Worm (Caenorhabditis elegans) whole organism, mixed stage, embryonic: ENCODE measurements around the gene copb-1.

Source experiments
- M03D4.4 ChIP-seq: sonication (generic microtip); optimal IDR thresholded peaks from 2 replicates; lab custom pipeline; 2017; ENCODE audit warnings: mild to moderate bottlenecking, missing genetic modification characterization, missing compliant biosample characterization
- bed-3 ChIP-seq: fragments of 200-800 bp; sonication (Bioruptor generic); optimal IDR thresholded peaks from 3 replicates; lab custom pipeline; 2018; ENCODE audit warnings: mild to moderate bottlenecking, missing genetic modification characterization, moderate library complexity, missing compliant biosample characterization
- blmp-1 ChIP-seq: fragments of 150-350 bp; optimal IDR thresholded peaks from 2 replicates; lab custom pipeline; 2014; ENCODE audit warnings: missing biosample characterization, missing genetic modification characterization
- ceh-39 ChIP-seq: fragments of 150-350 bp; optimal IDR thresholded peaks from 2 replicates; lab custom pipeline; 2014; ENCODE audit warnings: missing biosample characterization, missing genetic modification characterization
- ceh-43 ChIP-seq: fragments of 200-800 bp; sonication (Bioruptor generic); optimal IDR thresholded peaks from 2 replicates; lab custom pipeline; 2018; ENCODE audit warnings: mild to moderate bottlenecking, missing genetic modification characterization, moderate library complexity, missing compliant biosample characterization
- ceh-83 ChIP-seq: fragments of 200-800 bp; sonication (Bioruptor generic); optimal IDR thresholded peaks from 2 replicates; lab custom pipeline; 2018; ENCODE audit warnings: mild to moderate bottlenecking, missing genetic modification characterization, missing compliant biosample characterization
- ces-1 ChIP-seq: fragments of 150-350 bp; optimal IDR thresholded peaks from 2 replicates; lab custom pipeline; 2014; ENCODE audit warnings: missing biosample characterization, missing genetic modification reagents, missing genetic modification characterization
- cnd-1 ChIP-seq: fragments of 200-800 bp; sonication (Bioruptor generic); optimal IDR thresholded peaks from 2 replicates; lab custom pipeline; 2018; ENCODE audit warnings: mild to moderate bottlenecking, missing genetic modification characterization, missing compliant biosample characterization
- drap-1 ChIP-seq: fragments of 200-800 bp; sonication (Bioruptor generic); optimal IDR thresholded peaks from 3 replicates; lab custom pipeline; 2018; ENCODE audit warnings: mild to moderate bottlenecking, missing genetic modification characterization, missing compliant biosample characterization
- elt-1 ChIP-seq: sonication (generic microtip); optimal IDR thresholded peaks from 2 replicates; lab custom pipeline; 2017; ENCODE audit warnings: missing genetic modification characterization, mild to moderate bottlenecking, missing compliant biosample characterization, antibody characterized with exemption, moderate library complexity, borderline replicate concordance; ENCODE audit not compliant: insufficient read depth
- elt-3 ChIP-seq: fragments of 150-350 bp; optimal IDR thresholded peaks from 2 replicates; lab custom pipeline; 2014; ENCODE audit warnings: missing biosample characterization, missing genetic modification characterization
- flh-1 ChIP-seq: fragments of 200-800 bp; sonication (Bioruptor generic); optimal IDR thresholded peaks from 2 replicates; lab custom pipeline; 2018; ENCODE audit warnings: mild to moderate bottlenecking, missing genetic modification characterization, moderate library complexity, missing compliant biosample characterization
- ham-2 ChIP-seq: fragments of 200-800 bp; sonication (Bioruptor generic); optimal IDR thresholded peaks from 2 replicates; lab custom pipeline; 2018; ENCODE audit warnings: mild to moderate bottlenecking, missing genetic modification characterization, missing compliant biosample characterization
- hlh-1 ChIP-seq: fragments of 150-350 bp; optimal IDR thresholded peaks from 2 replicates; lab custom pipeline; 2014; ENCODE audit warnings: missing biosample characterization, missing genetic modification reagents, missing genetic modification characterization
- lin-32 ChIP-seq: fragments of 200-800 bp; sonication (Bioruptor generic); optimal IDR thresholded peaks from 2 replicates; lab custom pipeline; 2018; ENCODE audit warnings: mild to moderate bottlenecking, missing genetic modification characterization, missing compliant biosample characterization
- lsy-2 ChIP-seq: fragments of 150-350 bp; optimal IDR thresholded peaks from 2 replicates; lab custom pipeline; 2014; ENCODE audit warnings: missing biosample characterization, missing genetic modification characterization
- mab-5 ChIP-seq: fragments of 150-350 bp; optimal IDR thresholded peaks from 2 replicates; lab custom pipeline; 2014; ENCODE audit warnings: missing biosample characterization, missing genetic modification characterization
- nhr-12 ChIP-seq: fragments of 150-350 bp; optimal IDR thresholded peaks from 2 replicates; lab custom pipeline; 2014; ENCODE audit warnings: missing biosample characterization, missing genetic modification characterization
- nhr-2 ChIP-seq: fragments of 150-350 bp; optimal IDR thresholded peaks from 2 replicates; lab custom pipeline; 2014; ENCODE audit warnings: missing biosample characterization, missing genetic modification characterization
- nhr-28 ChIP-seq: fragments of 150-350 bp; optimal IDR thresholded peaks from 2 replicates; lab custom pipeline; 2014; ENCODE audit warnings: missing biosample characterization, missing genetic modification characterization
- pha-4 ChIP-seq: fragments of 150-350 bp; optimal IDR thresholded peaks from 2 replicates; lab custom pipeline; 2018; ENCODE audit warnings: missing biosample characterization, missing genetic modification reagents, missing genetic modification characterization
- sem-2 ChIP-seq: fragments of 200-800 bp; sonication (Bioruptor generic); optimal IDR thresholded peaks from 2 replicates; lab custom pipeline; 2018; ENCODE audit warnings: mild to moderate bottlenecking, missing genetic modification characterization, missing compliant biosample characterization
- snpc-4 ChIP-seq: fragments of 150-350 bp; optimal IDR thresholded peaks from 2 replicates; lab custom pipeline; 2014; ENCODE audit warnings: missing biosample characterization, missing genetic modification characterization
- sptf-1 ChIP-seq: sonication (generic microtip); optimal IDR thresholded peaks from 2 replicates; lab custom pipeline; 2017; ENCODE audit warnings: mild to moderate bottlenecking, missing genetic modification characterization, moderate library complexity, missing compliant biosample characterization
- tbx-8 ChIP-seq: fragments of 200-800 bp; sonication (Bioruptor generic); optimal IDR thresholded peaks from 2 replicates; lab custom pipeline; 2018; ENCODE audit warnings: mild to moderate bottlenecking, missing genetic modification characterization, moderate library complexity, missing compliant biosample characterization
- unc-120 ChIP-seq: sonication (generic microtip); optimal IDR thresholded peaks from 2 replicates; lab custom pipeline; 2017; ENCODE audit warnings: missing genetic modification characterization, missing compliant biosample characterization; ENCODE audit not compliant: poor library complexity, severe bottlenecking
- unc-39 ChIP-seq: fragments of 150-350 bp; optimal IDR thresholded peaks from 2 replicates; lab custom pipeline; 2014; ENCODE audit warnings: missing biosample characterization, missing genetic modification characterization
- unc-62 ChIP-seq: fragments of 150-350 bp; optimal IDR thresholded peaks from 2 replicates; lab custom pipeline; 2014; ENCODE audit warnings: missing biosample characterization, missing genetic modification reagents, missing genetic modification characterization
- zip-8 ChIP-seq: fragments of 150-350 bp; optimal IDR thresholded peaks from 2 replicates; lab custom pipeline; 2014; ENCODE audit warnings: missing biosample characterization, missing genetic modification characterization
- ztf-11 ChIP-seq: fragments of 150-350 bp; optimal IDR thresholded peaks from 2 replicates; lab custom pipeline; 2014; ENCODE audit warnings: missing biosample characterization, missing genetic modification characterization

copb-1 gene

DNA sequence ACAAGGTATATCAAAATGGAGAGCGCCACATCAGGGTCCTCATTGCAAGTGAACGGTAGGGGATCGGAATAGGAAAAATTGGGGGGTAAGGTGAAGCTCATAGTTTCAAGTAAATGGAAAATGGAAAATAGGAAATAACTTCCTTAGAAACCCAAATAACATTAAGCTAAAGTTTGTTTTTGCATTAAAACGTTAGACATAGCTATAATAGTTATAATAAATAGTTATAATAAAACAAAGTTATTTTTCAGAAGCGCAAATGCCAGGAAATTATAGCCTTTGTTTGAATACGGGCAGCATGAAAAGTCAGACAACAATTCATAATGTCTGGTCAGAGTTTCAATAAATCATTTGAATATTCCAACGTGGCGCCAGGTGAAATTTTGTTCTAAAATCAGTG lies 21.9 kb downstream of the copb-1 start, which contains the start of gene srg-24:
Gene srg-24 (minus strand): TSS at position 101 of the 400 bp plus-strand sequence.
- TF ChIP-seq zip-8 (tag; lab: Kevin White, UChicago) (no peak), ztf-11 (no peak), ceh-83 (GFP tag; lab: Kevin White, UChicago) (no peak), sem-2 (GFP tag; lab: Kevin White, UChicago) (no peak), ceh-43 (GFP tag; lab: Kevin White, UChicago) (no peak), unc-120 (tag; lab: Kevin White, UChicago) (no peak), drap-1 (no peak), pha-4 (tag; lab: Kevin White, UChicago) (no peak), nhr-2 (tag; lab: Kevin White, UChicago) (no peak), cnd-1 (tag; lab: Kevin White, UChicago) (no peak), flh-1 (no peak), M03D4.4 (tag; lab: Kevin White, UChicago) (no peak), blmp-1 (tag; lab: Kevin White, UChicago) (no peak), sptf-1 (tag; lab: Kevin White, UChicago) (no peak), hlh-1 (no peak)

DNA sequence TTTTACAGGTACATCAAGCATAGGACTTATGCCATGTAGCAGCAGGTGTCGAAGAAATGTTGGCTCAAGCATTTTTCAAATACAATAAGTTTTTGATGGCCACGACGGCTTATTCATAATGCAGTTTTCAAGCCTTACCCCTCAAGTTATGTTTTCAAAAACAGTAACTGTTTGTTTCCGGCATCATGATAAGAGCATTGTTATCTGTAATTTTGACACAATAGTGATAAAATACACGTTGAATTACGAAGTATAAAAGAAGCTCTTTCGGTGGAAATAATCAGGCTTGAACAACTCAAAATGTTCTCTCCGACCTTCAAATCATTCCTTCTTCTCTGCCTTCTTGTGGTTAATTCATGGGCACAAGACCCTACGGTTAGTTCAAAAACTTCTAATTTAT lies 23.4 kb downstream of the copb-1 start, which contains the start of gene clec-121:
Gene clec-121 (plus strand): TSS at position 301 of the 400 bp plus-strand sequence.
- no peak for TF ChIP-seq lsy-2
- no peak for TF ChIP-seq ztf-11
- TF ChIP-seq nhr-12 (tag; lab: Kevin White, UChicago), result no peak
- TF ChIP-seq elt-1 (tag; lab: Kevin White, UChicago), result no peak
- TF ChIP-seq ceh-43 (GFP tag; lab: Kevin White, UChicago), result no peak
- TF ChIP-seq blmp-1 (tag; lab: Kevin White, UChicago), result no peak
- no peak for TF ChIP-seq nhr-2 (tag; lab: Kevin White, UChicago)
- no peak for TF ChIP-seq unc-62
- TF ChIP-seq ceh-39 (tag; lab: Kevin White, UChicago), result no peak
- TF ChIP-seq sem-2 (GFP tag; lab: Kevin White, UChicago), result no peak
- TF ChIP-seq unc-120 (tag; lab: Kevin White, UChicago), result no peak
- no peak for TF ChIP-seq ham-2
- TF ChIP-seq mab-5 (tag; lab: Kevin White, UChicago), result no peak
- no peak for TF ChIP-seq nhr-28 (tag; lab: Kevin White, UChicago)
- TF ChIP-seq bed-3 (GFP tag; lab: Kevin White, UChicago), result no peak
- no peak for TF ChIP-seq ceh-83 (GFP tag; lab: Kevin White, UChicago)
- TF ChIP-seq tbx-8 (GFP tag; lab: Kevin White, UChicago), result no peak
- TF ChIP-seq M03D4.4 (tag; lab: Kevin White, UChicago), result no peak
- TF ChIP-seq ces-1 (GFP tag; lab: Kevin White, UChicago), result no peak
- no peak for TF ChIP-seq pha-4 (tag; lab: Kevin White, UChicago)

DNA sequence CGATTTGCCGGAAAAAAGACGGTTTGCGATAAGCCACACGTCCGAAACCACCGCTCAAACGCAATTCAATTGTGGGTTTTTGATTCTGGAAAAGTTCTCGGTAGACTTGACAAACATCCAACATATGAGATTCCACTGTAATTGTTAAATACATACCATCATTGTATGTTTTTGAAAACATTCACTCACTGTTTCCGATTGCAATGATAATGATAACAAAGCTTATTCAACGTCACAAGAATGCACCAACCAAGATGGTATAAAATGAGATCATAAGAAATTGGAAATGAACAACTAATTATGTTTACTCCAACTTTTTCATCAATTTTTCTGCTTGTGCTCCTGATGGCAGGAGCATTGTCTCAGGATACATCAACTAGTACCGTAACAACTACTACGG lies 27.2 kb downstream of the copb-1 start, which contains the start of gene clec-122:
Gene clec-122 (plus strand): TSS at position 301 of the 400 bp plus-strand sequence.
- TF ChIP-seq nhr-12 (tag; lab: Kevin White, UChicago) (no peak), sem-2 (GFP tag; lab: Kevin White, UChicago) (no peak), pha-4 (tag; lab: Kevin White, UChicago) (no peak), sptf-1 (tag; lab: Kevin White, UChicago) (no peak), drap-1 (no peak), unc-39 (no peak), lin-32 (GFP tag; lab: Kevin White, UChicago) (no peak), elt-3 (tag; lab: Kevin White, UChicago) (no peak), nhr-28 (tag; lab: Kevin White, UChicago) (no peak), hlh-1 (no peak)

DNA sequence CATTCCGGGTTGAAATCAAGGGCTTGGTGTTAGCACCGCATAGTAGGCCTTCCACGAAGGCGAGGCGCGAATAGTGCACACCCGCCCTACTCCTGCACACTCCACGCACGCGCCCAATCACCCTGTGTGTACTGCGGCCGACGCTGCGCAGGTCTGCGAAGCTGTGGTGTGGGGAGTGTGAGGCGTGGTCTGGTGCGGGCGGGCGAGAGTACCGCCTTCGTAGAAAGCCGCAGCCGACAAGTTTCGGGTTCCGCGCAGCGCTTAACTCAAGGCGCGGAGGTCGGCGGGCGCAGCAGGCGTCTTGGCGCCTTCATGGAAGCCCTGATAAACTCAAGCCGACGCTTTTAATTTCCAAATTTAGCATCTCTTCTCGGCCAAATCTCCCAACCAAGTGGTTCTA lies 29.5 kb downstream of the copb-1 start:
- TF ChIP-seq blmp-1 (tag; lab: Kevin White, UChicago), result no peak
- TF ChIP-seq ceh-83 (GFP tag; lab: Kevin White, UChicago), result peak; percentile 43
- no peak for TF ChIP-seq tbx-8 (GFP tag; lab: Kevin White, UChicago)
- no peak for TF ChIP-seq unc-62
- no peak for TF ChIP-seq cnd-1 (tag; lab: Kevin White, UChicago)
- no peak for TF ChIP-seq M03D4.4 (tag; lab: Kevin White, UChicago)
- TF ChIP-seq nhr-2 (tag; lab: Kevin White, UChicago), result no peak
- TF ChIP-seq snpc-4, result no peak
- no peak for TF ChIP-seq zip-8 (tag; lab: Kevin White, UChicago)

DNA sequence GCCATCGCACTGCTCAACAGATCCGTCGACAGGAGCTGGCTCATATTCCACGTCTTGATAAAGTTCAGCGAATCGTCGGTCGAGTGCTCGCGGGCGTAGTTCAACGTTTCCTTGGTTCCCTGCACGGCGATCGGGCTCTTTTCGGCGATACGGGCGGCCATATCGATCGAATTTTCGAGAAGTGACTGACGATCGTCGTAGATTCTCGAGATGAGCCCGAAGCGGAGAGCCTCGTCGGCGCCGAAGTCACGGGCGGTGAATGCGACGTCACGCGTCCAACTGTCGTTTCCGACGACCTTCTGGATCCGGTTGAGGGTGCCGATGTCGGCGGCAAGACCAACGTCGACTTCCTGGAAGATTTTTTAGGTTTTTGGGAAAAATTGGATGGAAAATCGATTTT lies 30.9 kb downstream of the copb-1 start:
- TF ChIP-seq unc-120 (tag; lab: Kevin White, UChicago), result no peak
- no peak for TF ChIP-seq unc-62
- TF ChIP-seq ceh-83 (GFP tag; lab: Kevin White, UChicago), result no peak
- no peak for TF ChIP-seq cnd-1 (tag; lab: Kevin White, UChicago)
- TF ChIP-seq ham-2, result no peak
